Worm (Caenorhabditis elegans): ENCODE results near the gene T04C9.1.

ce11 chrIII:5999629-6000028 is 6.6 kb downstream of the T04C9.1 start:
- TF ChIP-seq zag-1 (tag; optimal IDR thresholded peaks at IDR 0.05), result no peak
- TF ChIP-seq snpc-4 (tag; optimal IDR thresholded peaks at IDR 0.05), result no peak
- no peak for TF ChIP-seq unc-39 (tag; optimal IDR thresholded peaks at IDR 0.05)
- no peak for TF ChIP-seq alr-1 (tag; optimal IDR thresholded peaks at IDR 0.05)
- no peak for TF ChIP-seq ztf-4 (tag; optimal IDR thresholded peaks at IDR 0.05)
- no peak for TF ChIP-seq ceh-16 (tag; optimal IDR thresholded peaks at IDR 0.05)
- TF ChIP-seq ama-1 (optimal IDR thresholded peaks at IDR 0.05), result no peak
- TF ChIP-seq nhr-12 (tag; optimal IDR thresholded peaks at IDR 0.05), result no peak
- TF ChIP-seq skn-1 (tag; optimal IDR thresholded peaks at IDR 0.05), result no peak
- TF ChIP-seq lin-39 (tag; optimal IDR thresholded peaks at IDR 0.05), result no peak
- TF ChIP-seq sma-3 (GFP tag; optimal IDR thresholded peaks at IDR 0.05), result no peak
- no peak for TF ChIP-seq dmd-4 (tag; optimal IDR thresholded peaks at IDR 0.05)
- no peak for TF ChIP-seq fos-1 (tag; optimal IDR thresholded peaks at IDR 0.05)
- TF ChIP-seq ztf-11 (tag; optimal IDR thresholded peaks at IDR 0.05), result no peak
